Fruit fly (Drosophila melanogaster) whole organism, prepupa: ENCODE data around the gene CG32249.

Experiments used
- Blimp-1 ChIP-seq: fragments of 200-800 bp; sonication (Bioruptor generic); optimal IDR thresholded peaks from 3 replicates; lab custom pipeline; 2017; ENCODE audit warnings: missing biosample characterization, missing genetic modification characterization, mild to moderate bottlenecking, moderate library complexity, missing genetic modification reagents
- CG10631 ChIP-seq: fragments of 200-800 bp; sonication (Bioruptor generic); optimal IDR thresholded peaks from 2 replicates; lab custom pipeline; 2016; ENCODE audit warnings: missing biosample characterization, missing genetic modification characterization
- CG10669 ChIP-seq: fragments of 200-800 bp; sonication (Bioruptor generic); optimal IDR thresholded peaks from 3 replicates; lab custom pipeline; 2018; ENCODE audit warnings: missing biosample characterization, mild to moderate bottlenecking, missing genetic modification characterization, moderate library complexity
- CG11294 ChIP-seq: fragments of 200-800 bp; sonication (Bioruptor generic); IDR thresholded peaks from 2 replicates; pipeline ENCODE4 v1.3.6; 2022; ENCODE audit warnings: missing biosample characterization, missing genetic modification characterization
- CG11762 ChIP-seq: fragments of 200-800 bp; sonication (Bioruptor generic); optimal IDR thresholded peaks from 3 replicates; lab custom pipeline; 2016; ENCODE audit warnings: missing biosample characterization, missing genetic modification characterization; ENCODE audit not compliant: insufficient read depth
- CG11902 ChIP-seq: fragments of 200-800 bp; sonication (Bioruptor generic); optimal IDR thresholded peaks from 3 replicates; lab custom pipeline; 2016; ENCODE audit warnings: missing biosample characterization, missing genetic modification characterization
- CG15336 ChIP-seq: fragments of 200-800 bp; sonication (Bioruptor generic); IDR thresholded peaks from 2 replicates; pipeline ENCODE4 v1.3.6; 2022; ENCODE audit warnings: missing biosample characterization, missing genetic modification characterization
- CG1621 ChIP-seq: fragments of 200-800 bp; sonication (Bioruptor generic); optimal IDR thresholded peaks from 3 replicates; lab custom pipeline; 2018; ENCODE audit warnings: missing biosample characterization, mild to moderate bottlenecking, missing genetic modification characterization
- CG16779 ChIP-seq: fragments of 200-800 bp; sonication (Bioruptor generic); optimal IDR thresholded peaks from 3 replicates; lab custom pipeline; 2017; ENCODE audit warnings: missing biosample characterization, mild to moderate bottlenecking, missing genetic modification characterization
- CG3032 ChIP-seq: fragments of 200-800 bp; optimal IDR thresholded peaks from 2 replicates; lab custom pipeline; 2019; ENCODE audit warnings: missing biosample characterization, mild to moderate bottlenecking, missing genetic modification characterization, moderate library complexity
- CG31627 ChIP-seq: fragments of 200-800 bp; sonication (Bioruptor generic); optimal IDR thresholded peaks from 3 replicates; lab custom pipeline; 2016; ENCODE audit warnings: missing biosample characterization, missing genetic modification characterization
- CG32006 ChIP-seq: fragments of 200-800 bp; sonication (Bioruptor generic); optimal IDR thresholded peaks from 3 replicates; lab custom pipeline; 2017; ENCODE audit warnings: missing biosample characterization, mild to moderate bottlenecking, missing genetic modification characterization
- CG34406 ChIP-seq: fragments of 200-800 bp; sonication (Bioruptor generic); optimal IDR thresholded peaks from 3 replicates; lab custom pipeline; 2016; ENCODE audit warnings: missing biosample characterization, missing genetic modification characterization
- CG3919 ChIP-seq: fragments of 200-800 bp; sonication (Bioruptor generic); optimal IDR thresholded peaks from 3 replicates; lab custom pipeline; 2016; ENCODE audit warnings: missing biosample characterization, missing genetic modification characterization
- CG4318 ChIP-seq: fragments of 200-800 bp; sonication (Bioruptor generic); optimal IDR thresholded peaks from 3 replicates; lab custom pipeline; 2017; ENCODE audit warnings: missing biosample characterization, mild to moderate bottlenecking, missing genetic modification characterization
- CG6163 ChIP-seq: fragments of 200-800 bp; sonication (Bioruptor generic); IDR thresholded peaks from 3 replicates; pipeline ENCODE4 v1.3.6; 2022; ENCODE audit warnings: missing biosample characterization, missing genetic modification characterization
- CG6276 ChIP-seq: fragments of 200-800 bp; sonication (Bioruptor generic); optimal IDR thresholded peaks from 2 replicates; lab custom pipeline; 2017; ENCODE audit warnings: missing biosample characterization, mild to moderate bottlenecking, missing genetic modification characterization
- CG6792 ChIP-seq: fragments of 200-800 bp; sonication (Bioruptor generic); optimal IDR thresholded peaks from 3 replicates; lab custom pipeline; 2016; ENCODE audit warnings: missing biosample characterization, missing genetic modification characterization
- CG6808 ChIP-seq: fragments of 200-800 bp; sonication (Bioruptor generic); optimal IDR thresholded peaks from 3 replicates; lab custom pipeline; 2017; ENCODE audit warnings: missing biosample characterization, missing genetic modification characterization, mild to moderate bottlenecking, moderate library complexity, missing genetic modification reagents
- CG6854 ChIP-seq: fragments of 200-800 bp; sonication (Bioruptor generic); optimal IDR thresholded peaks from 2 replicates; lab custom pipeline; 2017; ENCODE audit warnings: missing biosample characterization, mild to moderate bottlenecking, missing genetic modification characterization
- CG7368 ChIP-seq: fragments of 200-800 bp; sonication (Bioruptor generic); optimal IDR thresholded peaks from 3 replicates; lab custom pipeline; 2016; ENCODE audit warnings: missing biosample characterization, missing genetic modification characterization
- CG8119 ChIP-seq: fragments of 200-800 bp; sonication (Bioruptor generic); IDR thresholded peaks from 3 replicates; pipeline ENCODE4 v1.3.6; 2022; ENCODE audit warnings: missing biosample characterization, missing genetic modification characterization
- CG8632 ChIP-seq: fragments of 200-800 bp; sonication (Bioruptor generic); optimal IDR thresholded peaks from 3 replicates; lab custom pipeline; 2016; ENCODE audit warnings: missing biosample characterization, missing genetic modification characterization
- CG9139 ChIP-seq: fragments of 200-800 bp; sonication (Bioruptor generic); optimal IDR thresholded peaks from 3 replicates; lab custom pipeline; 2017; ENCODE audit warnings: missing biosample characterization, mild to moderate bottlenecking, missing genetic modification characterization
- Eip75B ChIP-seq: fragments of 200-800 bp; sonication (Bioruptor generic); optimal IDR thresholded peaks from 3 replicates; lab custom pipeline; 2016; ENCODE audit warnings: missing biosample characterization, missing genetic modification characterization
- Ets96B ChIP-seq: fragments of 200-800 bp; optimal IDR thresholded peaks from 2 replicates; lab custom pipeline; 2019; ENCODE audit warnings: missing biosample characterization, mild to moderate bottlenecking, missing genetic modification characterization, moderate library complexity
- Gug ChIP-seq: fragments of 200-800 bp; sonication (Bioruptor generic); IDR thresholded peaks from 2 replicates; pipeline ENCODE4 v1.3.6; 2022; ENCODE audit warnings: missing biosample characterization, missing genetic modification characterization
- Hr39 ChIP-seq: fragments of 200-800 bp; sonication (Bioruptor generic); optimal IDR thresholded peaks from 2 replicates; lab custom pipeline; 2016; ENCODE audit warnings: missing biosample characterization, missing genetic modification characterization
- Hr4 ChIP-seq: fragments of 200-800 bp; sonication (Bioruptor generic); optimal IDR thresholded peaks from 3 replicates; lab custom pipeline; 2016; ENCODE audit warnings: missing biosample characterization, missing genetic modification characterization
- Lpt ChIP-seq: fragments of 200-800 bp; sonication (Bioruptor generic); optimal IDR thresholded peaks from 3 replicates; lab custom pipeline; 2016; ENCODE audit warnings: missing biosample characterization, missing genetic modification characterization
- Met ChIP-seq: fragments of 200-800 bp; sonication (Bioruptor generic); optimal IDR thresholded peaks from 3 replicates; lab custom pipeline; 2016; ENCODE audit warnings: missing biosample characterization, missing genetic modification characterization
- OdsH ChIP-seq: fragments of 200-800 bp; sonication (Bioruptor generic); optimal IDR thresholded peaks from 3 replicates; lab custom pipeline; 2016; ENCODE audit warnings: missing biosample characterization, missing genetic modification characterization
- Smox ChIP-seq: fragments of 200-800 bp; sonication (Bioruptor generic); optimal IDR thresholded peaks from 3 replicates; lab custom pipeline; 2016; ENCODE audit warnings: missing biosample characterization, missing genetic modification characterization
- Sox102F ChIP-seq: fragments of 200-800 bp; sonication (Bioruptor generic); optimal IDR thresholded peaks from 2 replicates; lab custom pipeline; 2016; ENCODE audit warnings: missing biosample characterization, mild to moderate bottlenecking, missing genetic modification characterization
- Sox14 ChIP-seq: fragments of 200-800 bp; sonication (Bioruptor generic); optimal IDR thresholded peaks from 3 replicates; lab custom pipeline; 2016; ENCODE audit warnings: missing biosample characterization, missing genetic modification characterization
- Sox15 ChIP-seq: fragments of 200-800 bp; sonication (Bioruptor generic); optimal IDR thresholded peaks from 3 replicates; lab custom pipeline; 2016; ENCODE audit warnings: missing biosample characterization, missing genetic modification characterization
- achi ChIP-seq: fragments of 200-800 bp; sonication (Bioruptor generic); optimal IDR thresholded peaks from 3 replicates; lab custom pipeline; 2016; ENCODE audit warnings: missing biosample characterization, missing genetic modification characterization
- acj6 ChIP-seq: fragments of 200-800 bp; sonication (Bioruptor generic); optimal IDR thresholded peaks from 3 replicates; lab custom pipeline; 2016; ENCODE audit warnings: missing biosample characterization, missing genetic modification characterization
- dac ChIP-seq: fragments of 200-800 bp; sonication (Bioruptor generic); optimal IDR thresholded peaks from 2 replicates; lab custom pipeline; 2017; ENCODE audit warnings: missing biosample characterization, mild to moderate bottlenecking, missing genetic modification characterization
- dsx ChIP-seq: fragments of 200-800 bp; optimal IDR thresholded peaks from 3 replicates; lab custom pipeline; 2019; ENCODE audit warnings: missing biosample characterization, mild to moderate bottlenecking, missing genetic modification characterization, moderate library complexity; ENCODE audit not compliant: poor library complexity, severe bottlenecking
- fd59A ChIP-seq: fragments of 200-800 bp; sonication (Bioruptor generic); optimal IDR thresholded peaks from 2 replicates; lab custom pipeline; 2017; ENCODE audit warnings: missing biosample characterization, mild to moderate bottlenecking, missing genetic modification characterization, missing genetic modification reagents
- fd85E ChIP-seq: fragments of 200-800 bp; sonication (Bioruptor generic); optimal IDR thresholded peaks from 3 replicates; lab custom pipeline; 2016; ENCODE audit warnings: missing biosample characterization, missing genetic modification characterization
- fkh ChIP-seq: fragments of 200-800 bp; sonication (Bioruptor generic); optimal IDR thresholded peaks from 3 replicates; lab custom pipeline; 2017; ENCODE audit warnings: missing biosample characterization, mild to moderate bottlenecking, missing genetic modification characterization, moderate library complexity
- lz ChIP-seq: fragments of 200-800 bp; sonication (Bioruptor generic); optimal IDR thresholded peaks from 3 replicates; lab custom pipeline; 2016; ENCODE audit warnings: missing biosample characterization, missing genetic modification characterization
- net ChIP-seq: fragments of 200-800 bp; sonication (Bioruptor generic); optimal IDR thresholded peaks from 3 replicates; lab custom pipeline; 2016; ENCODE audit warnings: missing biosample characterization, missing genetic modification characterization
- spab ChIP-seq: fragments of 200-800 bp; sonication (Bioruptor generic); optimal IDR thresholded peaks from 2 replicates; lab custom pipeline; 2017; ENCODE audit warnings: missing biosample characterization, mild to moderate bottlenecking, missing genetic modification characterization, missing genetic modification reagents
- ss ChIP-seq, 2 experiments: fragments of 200-800 bp; sonication (Bioruptor generic); optimal IDR thresholded peaks; 2 replicates in 1 of 2; 3 replicates in 1 of 2; lab custom pipeline; 2017 to 2018; ENCODE audit warnings: mild to moderate bottlenecking in 2 of 2, missing biosample characterization in 2 of 2, missing genetic modification characterization in 2 of 2, moderate library complexity in 1 of 2
- svp ChIP-seq: fragments of 200-800 bp; sonication (Bioruptor generic); peaks from one replicate; lab custom pipeline; 2016; ENCODE audit warnings: missing biosample characterization, missing genetic modification characterization
- topi ChIP-seq: fragments of 200-800 bp; sonication (Bioruptor generic); optimal IDR thresholded peaks from 3 replicates; lab custom pipeline; 2016; ENCODE audit warnings: missing biosample characterization, missing genetic modification characterization

Gene CG32249

DNA sequence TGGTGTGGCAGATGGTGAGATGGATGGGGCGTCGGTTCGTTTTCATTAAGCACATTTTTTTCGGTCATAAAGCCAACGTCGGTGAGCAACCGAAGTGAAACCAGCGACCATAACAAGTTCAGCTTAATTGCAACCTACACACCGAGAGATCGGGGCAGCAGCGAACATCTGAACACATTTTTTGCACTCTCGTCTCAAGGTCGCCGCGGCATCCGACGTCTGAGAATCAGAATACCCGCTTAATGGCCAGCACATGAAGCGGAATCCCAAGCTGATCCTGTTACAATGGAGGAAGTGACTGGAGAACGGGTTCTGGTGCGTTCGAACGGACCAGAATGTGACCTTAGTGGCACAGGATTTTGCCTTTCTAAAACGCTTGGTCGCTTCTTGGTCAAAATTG is 23.8 kb downstream of the CG32249 start:
- TF ChIP-seq Blimp-1 (GFP tag; lab: Kevin White, UChicago): peak; percentile 56
- peak in 1 of 2 experiments; percentile 32 for TF ChIP-seq ss (GFP tag; optimal IDR thresholded peaks at IDR 0.05; lab: Kevin White, UChicago)
- no peak for TF ChIP-seq acj6 (GFP tag; lab: Kevin White, UChicago)

DNA sequence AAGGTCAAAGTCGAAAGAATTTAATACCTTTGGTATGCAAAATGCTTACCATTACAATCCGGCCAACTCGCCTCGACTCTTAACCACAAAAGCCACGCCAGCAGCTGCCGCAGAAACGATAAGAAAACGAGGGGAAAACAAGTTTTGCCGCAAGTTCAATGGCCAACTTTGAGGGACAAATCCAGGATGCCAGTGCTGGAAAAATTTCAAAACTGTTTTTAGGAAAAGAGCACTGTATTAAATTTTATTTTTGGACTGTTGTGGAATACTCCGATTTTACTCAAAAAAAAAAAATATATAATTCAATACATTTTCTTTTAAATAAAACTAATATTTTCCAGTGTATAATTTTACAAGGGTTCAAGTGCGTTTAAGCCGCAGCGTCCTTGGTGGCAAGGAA is 24.8 kb downstream of the CG32249 start:
- TF ChIP-seq CG10631 (peak; percentile 82), Ets96B (tag; lab: Kevin White, UChicago) (peak; percentile 82), fd59A (GFP tag; lab: Kevin White, UChicago) (peak; percentile 79), dsx (peak; percentile 78), spab (GFP tag; lab: Kevin White, UChicago) (peak; percentile 80), fkh (no peak), CG6808 (peak; percentile 82), Sox14 (GFP tag; lab: Kevin White, UChicago) (peak; percentile 60), CG7368 (GFP tag; lab: Kevin White, UChicago) (peak; percentile 62), fd85E (GFP tag; lab: Kevin White, UChicago) (no peak), CG31627 (GFP tag; lab: Kevin White, UChicago) (peak; percentile 55), CG6163 (GFP tag; lab: Robert Waterston, UW) (peak; percentile 83), svp (peak; percentile 91), CG11294 (no peak), CG11902 (peak; percentile 25), achi (GFP tag; lab: Kevin White, UChicago) (peak; percentile 83), CG1621 (tag; lab: Kevin White, UChicago) (peak; percentile 83), CG11762 (GFP tag; lab: Kevin White, UChicago) (peak; percentile 63), CG6854 (no peak), CG6792 (peak; percentile 78), Sox102F (GFP tag; lab: Kevin White, UChicago) (peak; percentile 78), CG16779 (tag; lab: Kevin White, UChicago) (peak; percentile 42), CG6276 (GFP tag; lab: Kevin White, UChicago) (no peak), OdsH (GFP tag; lab: Kevin White, UChicago) (peak; percentile 80), CG10669 (peak; percentile 79), CG9139 (GFP tag; lab: Kevin White, UChicago) (peak; percentile 76), ss (GFP tag; optimal IDR thresholded peaks at IDR 0.05; lab: Kevin White, UChicago) (peak; percentile 92 to 94), Blimp-1 (GFP tag; lab: Kevin White, UChicago) (peak; percentile 43), CG32006 (GFP tag; lab: Kevin White, UChicago) (peak; percentile 33), Hr39 (GFP tag; lab: Kevin White, UChicago) (peak; percentile 56), CG3919 (peak; percentile 75), lz (GFP tag; lab: Kevin White, UChicago) (peak; percentile 70), acj6 (GFP tag; lab: Kevin White, UChicago) (peak; percentile 83), Eip75B (GFP tag; lab: Kevin White, UChicago) (peak; percentile 69), Hr4 (GFP tag; lab: Kevin White, UChicago) (peak; percentile 40), CG4318 (GFP tag; lab: Kevin White, UChicago) (no peak), CG15336 (GFP tag; lab: Robert Waterston, UW) (peak; percentile 45; the same call in 1 of the 2 replicates), topi (GFP tag; lab: Kevin White, UChicago) (peak; percentile 75), Sox15 (GFP tag; lab: Kevin White, UChicago) (peak; percentile 56), Met (GFP tag; lab: Kevin White, UChicago) (peak; percentile 79), dac (GFP tag; lab: Kevin White, UChicago) (no peak), net (peak; percentile 79), Lpt (GFP tag; lab: Kevin White, UChicago) (peak; percentile 45), Smox (GFP tag; lab: Kevin White, UChicago) (peak; percentile 71), CG3032 (tag; lab: Kevin White, UChicago) (peak; percentile 84), CG8119 (GFP tag; lab: Robert Waterston, UW) (peak; percentile 59; the same call in 2 of the 3 replicates), Gug (GFP tag; lab: Robert Waterston, UW) (no peak), CG8632 (GFP tag; lab: Kevin White, UChicago) (peak; percentile 87), CG34406 (peak; percentile 84)
